Worm (Caenorhabditis elegans): Measurements from ENCODE around the gene C50B6.1.

Gene C50B6.1

DNA sequence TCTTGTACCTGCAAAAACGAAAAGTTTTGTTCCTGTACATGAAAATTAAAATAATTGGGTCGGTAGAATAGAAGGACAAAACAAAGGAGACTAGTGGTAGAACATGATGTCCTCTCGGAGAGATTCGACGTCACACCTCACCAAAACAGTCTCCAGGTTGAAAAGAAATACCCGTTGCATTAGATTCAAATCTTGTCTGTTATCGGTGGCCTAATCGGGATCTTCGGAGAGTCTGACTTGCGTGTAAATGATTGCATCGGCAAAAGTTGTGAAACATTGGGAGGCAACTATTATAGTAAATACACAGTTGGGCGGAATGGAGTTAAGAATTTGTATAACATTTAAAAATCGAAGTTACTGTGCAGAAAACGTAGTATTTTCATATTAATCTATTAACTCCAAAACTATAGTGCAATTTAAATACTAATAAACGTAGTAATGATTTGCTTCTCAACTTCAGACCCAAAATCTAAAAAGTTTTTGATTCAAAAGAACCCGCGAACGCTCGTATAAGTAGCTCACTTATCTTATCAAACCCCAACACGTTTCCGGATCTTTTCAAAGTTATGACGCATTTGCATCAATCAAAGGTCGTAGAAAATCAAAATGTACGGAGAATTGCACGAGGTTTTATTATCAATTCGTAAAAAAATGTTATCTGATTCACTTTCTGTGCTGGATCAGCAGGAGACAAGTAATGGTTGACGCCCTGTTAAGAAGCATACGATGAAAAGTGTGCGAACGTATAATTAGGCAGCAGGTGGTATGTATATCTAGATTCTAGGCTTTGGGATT, 24.9 kb downstream of the C50B6.1 start, which contains the start of gene nhr-168:
Gene nhr-168, minus strand, starts transcription at position 486 of the 795 bp plus-strand sequence.
- TF ChIP-seq nhr-80 (tag; optimal IDR thresholded peaks at IDR 0.05) (peak; percentile 62), ztf-18 (tag; optimal IDR thresholded peaks at IDR 0.05) (no peak)

DNA sequence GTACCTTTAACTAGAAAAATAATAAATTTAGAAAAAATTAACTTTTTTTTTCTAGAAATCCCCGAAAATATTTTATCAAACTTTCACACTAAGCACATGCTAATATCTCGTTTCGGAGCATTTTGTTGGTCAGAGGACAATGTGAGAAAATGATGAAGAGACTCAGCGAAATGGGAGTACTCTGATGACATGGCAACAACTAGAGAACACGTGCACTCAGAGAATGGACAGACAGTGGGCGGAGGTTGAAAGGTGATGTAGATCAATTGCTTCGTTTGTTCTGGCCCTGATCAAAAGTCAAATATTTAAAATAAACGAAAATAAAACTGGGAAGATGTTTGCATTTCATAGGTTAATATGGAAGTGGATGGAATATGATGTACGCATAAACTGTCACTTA, 25.7 kb downstream of the C50B6.1 start:
- TF ChIP-seq attf-5 (GFP tag; optimal IDR thresholded peaks at IDR 0.05): no peak
- TF ChIP-seq madf-3 (GFP tag; IDR thresholded peaks at IDR 0.05): no peak
- no peak for TF ChIP-seq egrh-3 (GFP tag; IDR thresholded peaks at IDR 0.05)
- TF ChIP-seq K12H6.12 (tag; optimal IDR thresholded peaks at IDR 0.05): no peak
- no peak for TF ChIP-seq hrde-1 (tag; optimal IDR thresholded peaks at IDR 0.05; ENCODE audit: borderline replicate concordance)
- TF ChIP-seq pbrm-1 (GFP tag; IDR thresholded peaks at IDR 0.05): no peak
- TF ChIP-seq hsf-1 (GFP tag; IDR thresholded peaks at IDR 0.05): no peak
- TF ChIP-seq Y79H2A.3 (GFP tag; conservative IDR thresholded peaks at IDR 0.05): no peak
- no peak for TF ChIP-seq lin-26 (GFP tag; IDR thresholded peaks at IDR 0.05)
- TF ChIP-seq nhr-90 (tag; optimal IDR thresholded peaks at IDR 0.05): no peak
- no peak for TF ChIP-seq nhr-179 (tag; optimal IDR thresholded peaks at IDR 0.05)
- no peak for TF ChIP-seq lir-1 (GFP tag; conservative IDR thresholded peaks at IDR 0.05)
- TF ChIP-seq B0336.3 (GFP tag; IDR thresholded peaks at IDR 0.05): no peak
- no peak for TF ChIP-seq mcd-1 (GFP tag; IDR thresholded peaks at IDR 0.05)
- TF ChIP-seq tbx-9 (tag; optimal IDR thresholded peaks at IDR 0.05; ENCODE audit: borderline replicate concordance): no peak
- TF ChIP-seq gei-17 (GFP tag; optimal IDR thresholded peaks at IDR 0.05): no peak
- TF ChIP-seq ceh-27 (GFP tag; optimal IDR thresholded peaks at IDR 0.05): no peak
- TF ChIP-seq efl-1 (GFP tag; optimal IDR thresholded peaks at IDR 0.05): no peak

ce11 chrV:13335883-13336419, 27.2 kb downstream of the C50B6.1 start, which contains the start of gene C50B6.9:
C50B6.9 (plus strand) TSS chrV:13336369.
- no peak for TF ChIP-seq T26A5.8 (tag; optimal IDR thresholded peaks at IDR 0.05)
- TF ChIP-seq atf-7 (tag; optimal IDR thresholded peaks at IDR 0.05): no peak
- TF ChIP-seq Y79H2A.3 (GFP tag; conservative IDR thresholded peaks at IDR 0.05): no peak
- TF ChIP-seq lag-1 (GFP tag; IDR thresholded peaks at IDR 0.05): no peak

- TF ChIP-seq F33H1.4 (GFP tag; IDR thresholded peaks at IDR 0.05) (no peak), ets-4 (GFP tag; optimal IDR thresholded peaks at IDR 0.05) (no peak), nfya-1 (tag; optimal IDR thresholded peaks at IDR 0.05; ENCODE audit: borderline replicate concordance, insufficient read depth) (no peak)
Measured at ce11 chrV:13338037-13338436, 29.3 kb downstream of the C50B6.1 start.

ce11 chrV:13339633-13340290, 31.0 kb downstream of the C50B6.1 start, which contains the start of the genes str-4 and lgc-48:
str-4 (minus strand) TSS chrV:13339733.
lgc-48 (plus strand) TSS chrV:13340240.
- TF ChIP-seq tbx-9 (tag; optimal IDR thresholded peaks at IDR 0.05; ENCODE audit: borderline replicate concordance): no peak
- TF ChIP-seq C17E4.6 (GFP tag; IDR thresholded peaks at IDR 0.05): no peak
- TF ChIP-seq Y53G8AR.9 (GFP tag; conservative IDR thresholded peaks at IDR 0.05): no peak
- no peak for TF ChIP-seq nhr-27 (tag; optimal IDR thresholded peaks at IDR 0.05)
- no peak for TF ChIP-seq B0261.1 (tag; optimal IDR thresholded peaks at IDR 0.05)
- TF ChIP-seq akir-1 (GFP tag; optimal IDR thresholded peaks at IDR 0.05): no peak
- no peak for TF ChIP-seq sdz-38 (tag; optimal IDR thresholded peaks at IDR 0.05)
- TF ChIP-seq dpff-1 (tag; optimal IDR thresholded peaks at IDR 0.05): no peak
- TF ChIP-seq snpc-1.3 (tag; optimal IDR thresholded peaks at IDR 0.05; ENCODE audit: insufficient read depth): no peak
- TF ChIP-seq cebp-1 (GFP tag; IDR thresholded peaks at IDR 0.05): no peak
- no peak for TF ChIP-seq cebp-1 (tag; optimal IDR thresholded peaks at IDR 0.05)
- no peak for TF ChIP-seq bed-2 (GFP tag; IDR thresholded peaks at IDR 0.05)
- no peak for TF ChIP-seq C06A6.2 (GFP tag; conservative IDR thresholded peaks at IDR 0.05)
- no peak for TF ChIP-seq ztf-25 (GFP tag; IDR thresholded peaks at IDR 0.05)

Data from whole organism, young adult.